Worm (Caenorhabditis elegans): ENCODE measurements around the gene cup-4.
A peak's percentile ranks its signal among the peaks of the same experiment; 100 is the strongest.

cup-4 gene

ce11 chrIII:7854494-7855184 lies 11.7 kb upstream of the cup-4 start, which contains the start of gene rpl-35 (continued):
- TF ChIP-seq dmd-8 (GFP tag; IDR thresholded peaks at IDR 0.05) (peak; percentile 90), F10B5.3 (tag; optimal IDR thresholded peaks at IDR 0.05) (peak; percentile 93), set-16 (GFP tag; IDR thresholded peaks at IDR 0.05) (no peak; the same call in 1 of the 2 replicates), T20F7.1 (GFP tag; optimal IDR thresholded peaks at IDR 0.05) (peak; percentile 99), ctbp-1 (GFP tag; IDR thresholded peaks at IDR 0.05) (peak; percentile 99), jun-1 (tag; optimal IDR thresholded peaks at IDR 0.05) (peak; percentile 97), R02D3.7 (tag; optimal IDR thresholded peaks at IDR 0.05) (peak; percentile 69), madf-5 (GFP tag; IDR thresholded peaks at IDR 0.05) (peak; percentile 95 to 97), ztf-7 (tag; optimal IDR thresholded peaks at IDR 0.05) (peak; percentile 93), ceh-28 (tag; optimal IDR thresholded peaks at IDR 0.05) (peak; percentile 74), php-3 (GFP tag; IDR thresholded peaks at IDR 0.05) (peak; percentile 99), arid-1 (GFP tag; conservative IDR thresholded peaks at IDR 0.05) (peak; percentile 99), zip-11 (GFP tag; IDR thresholded peaks at IDR 0.05) (peak; percentile 86; the same call in 1 of the 2 replicates), nhr-25 (tag; optimal IDR thresholded peaks at IDR 0.05; ENCODE audit: borderline replicate concordance, insufficient read depth) (peak; percentile 98), mdl-1 (tag; optimal IDR thresholded peaks at IDR 0.05) (peak; percentile 40 to 95), unc-62 (GFP tag; optimal IDR thresholded peaks at IDR 0.05 in 1 of 2) (peak in 1 of 2 experiments; percentile 100), unc-62 (tag; optimal IDR thresholded peaks at IDR 0.05) (peak; percentile 32), dpl-1 (GFP tag; optimal IDR thresholded peaks at IDR 0.05) (peak; percentile 100), Y105C5A.15 (GFP tag; IDR thresholded peaks at IDR 0.05) (peak; percentile 95), lin-38 (GFP tag; IDR thresholded peaks at IDR 0.05) (peak; percentile 98), hmg-1.1 (GFP tag; IDR thresholded peaks at IDR 0.05) (peak; percentile 99), ceh-20 (GFP tag; IDR thresholded peaks at IDR 0.05) (peak; percentile 99), unc-130 (GFP tag; optimal IDR thresholded peaks at IDR 0.05) (peak; percentile 99), pha-4 (GFP tag; IDR thresholded peaks at IDR 0.05) (peak; percentile 99), pha-4 (tag; optimal IDR thresholded peaks at IDR 0.05) (peak; percentile 95), attf-4 (tag; optimal IDR thresholded peaks at IDR 0.05) (peak; percentile 64), lsy-2 (tag; optimal IDR thresholded peaks at IDR 0.05) (peak; percentile 99), D1046.2 (GFP tag; IDR thresholded peaks at IDR 0.05) (peak; percentile 98), nhr-10 (tag; optimal IDR thresholded peaks at IDR 0.05) (peak; percentile 97), mes-2 (tag; optimal IDR thresholded peaks at IDR 0.05; ENCODE audit: poor library complexity, severe bottlenecking) (peak; percentile 100), pqm-1 (tag; optimal IDR thresholded peaks at IDR 0.05) (peak; percentile 87), daf-19 (GFP tag; conservative IDR thresholded peaks at IDR 0.05) (peak; percentile 99), mxl-2 (GFP tag; conservative IDR thresholded peaks at IDR 0.05) (peak; percentile 89), ZK337.2 (GFP tag; IDR thresholded peaks at IDR 0.05) (peak; percentile 99), dmd-9 (GFP tag; IDR thresholded peaks at IDR 0.05) (peak; percentile 99), T26A8.4 (GFP tag; IDR thresholded peaks at IDR 0.05) (peak; percentile 99), skn-1 (tag; optimal IDR thresholded peaks at IDR 0.05) (peak; percentile 94), nhr-41 (GFP tag; IDR thresholded peaks at IDR 0.05) (peak; percentile 99), lin-13 (GFP tag; optimal IDR thresholded peaks at IDR 0.05) (peak; percentile 99), sdz-12 (GFP tag; optimal IDR thresholded peaks at IDR 0.05) (peak; percentile 98), fos-1 (tag; optimal IDR thresholded peaks at IDR 0.05) (peak; percentile 88), egl-27 (tag; optimal IDR thresholded peaks at IDR 0.05) (no peak), lir-3 (tag; optimal IDR thresholded peaks at IDR 0.05) (peak; percentile 83), daf-12 (tag; optimal IDR thresholded peaks at IDR 0.05) (no peak), aha-1 (tag) (peak; percentile 100), Y48G9A.11 (GFP tag; IDR thresholded peaks at IDR 0.05) (peak; percentile 98), nhr-111 (GFP tag; optimal IDR thresholded peaks at IDR 0.05) (peak; percentile 96), nhr-237 (tag; optimal IDR thresholded peaks at IDR 0.05) (peak; percentile 85), lin-15B (tag; optimal IDR thresholded peaks at IDR 0.05) (peak; percentile 98), daf-16 (GFP tag; optimal IDR thresholded peaks at IDR 0.05) (peak; percentile 92 to 97), daf-16 (tag; optimal IDR thresholded peaks at IDR 0.05) (peak; percentile 92)
